Fruit fly (Drosophila melanogaster): Measurements from ENCODE around the gene Atg101.

Atg101 gene

dm6 chrX:18775839-18776538, 15.5 kb upstream of the Atg101 start (continued):
- no peak for TF ChIP-seq Lim3 (GFP tag; IDR thresholded peaks at IDR 0.05)
- TF ChIP-seq CG11504 (tag; optimal IDR thresholded peaks at IDR 0.05), result peak; percentile 74
- TF ChIP-seq fd96Cb (tag; optimal IDR thresholded peaks at IDR 0.05), result peak; percentile 66
- TF ChIP-seq bcd (GFP tag; optimal IDR thresholded peaks at IDR 0.05), result peak; percentile 43
- TF ChIP-seq tap (tag; optimal IDR thresholded peaks at IDR 0.05), result peak; percentile 21
- peak; percentile 54 for TF ChIP-seq CG11723 (GFP tag; optimal IDR thresholded peaks at IDR 0.05)
- peak; percentile 72 for TF ChIP-seq az2 (GFP tag; optimal IDR thresholded peaks at IDR 0.05)
- TF ChIP-seq Eip74EF (GFP tag; optimal IDR thresholded peaks at IDR 0.05), result peak in 1 of 2 experiments; percentile 68
- TF ChIP-seq Ravus (GFP tag; IDR thresholded peaks at IDR 0.05), result no peak
- TF ChIP-seq Bdp1 (GFP tag; optimal IDR thresholded peaks at IDR 0.05), result peak; percentile 15
- TF ChIP-seq CG17802 (tag; optimal IDR thresholded peaks at IDR 0.05), result peak; percentile 4
- TF ChIP-seq z (GFP tag; IDR thresholded peaks at IDR 0.05), result no peak
- peak in 1 of 2 experiments; percentile 42 for TF ChIP-seq Hr78 (GFP tag; optimal IDR thresholded peaks at IDR 0.05)
- no peak for TF ChIP-seq wek (GFP tag; optimal IDR thresholded peaks at IDR 0.05)
- TF ChIP-seq Rfx (GFP tag; IDR thresholded peaks at IDR 0.05), result 0 out of 2 replicates have a peak, but pooled peaks have one; percentile 17
- TF ChIP-seq CG10979 (tag; optimal IDR thresholded peaks at IDR 0.05), result peak; percentile 87
- TF ChIP-seq CG1233 (GFP tag; optimal IDR thresholded peaks at IDR 0.05), result peak; percentile 12
- peak; percentile 62 for TF ChIP-seq twi (tag; optimal IDR thresholded peaks at IDR 0.05)
- peak; percentile 39; the same call in 1 of the 2 replicates for TF ChIP-seq vvl (GFP tag; IDR thresholded peaks at IDR 0.05)
- TF ChIP-seq h (optimal IDR thresholded peaks at IDR 0.05), result no peak
- peak; percentile 19 for TF ChIP-seq CG4707 (GFP tag; optimal IDR thresholded peaks at IDR 0.05)
- TF ChIP-seq onecut (GFP tag; IDR thresholded peaks at IDR 0.05), result 0 out of 2 replicates have a peak, but pooled peaks have one; percentile 23
- TF ChIP-seq phol (tag; optimal IDR thresholded peaks at IDR 0.05), result peak; percentile 75
- TF ChIP-seq bab2 (GFP tag; optimal IDR thresholded peaks at IDR 0.05), result peak; percentile 0
- no peak for TF ChIP-seq CG6654 (GFP tag; optimal IDR thresholded peaks at IDR 0.05)
- TF ChIP-seq CG1602 (GFP tag; optimal IDR thresholded peaks at IDR 0.05), result peak; percentile 62
- TF ChIP-seq peb (GFP tag; IDR thresholded peaks at IDR 0.05), result peak; percentile 5; the same call in 1 of the 2 replicates
- peak; percentile 38; the same call in 1 of the 3 replicates for TF ChIP-seq CG7357 (GFP tag; IDR thresholded peaks at IDR 0.05)
- TF ChIP-seq Abd-B (GFP tag; optimal IDR thresholded peaks at IDR 0.05), result peak; percentile 54
- TF ChIP-seq lbe (GFP tag; optimal IDR thresholded peaks at IDR 0.05), result peak; percentile 31
- 0 out of 2 replicates have a peak, but pooled peaks have one; percentile 19 for TF ChIP-seq CG32767 (GFP tag; IDR thresholded peaks at IDR 0.05)
- 0 out of 2 replicates have a peak, but pooled peaks have one; percentile 25 for TF ChIP-seq Ptx1 (GFP tag; IDR thresholded peaks at IDR 0.05)
- no peak for TF ChIP-seq CG7987 (GFP tag; optimal IDR thresholded peaks at IDR 0.05)
- peak; percentile 66 for TF ChIP-seq CG17385 (GFP tag; optimal IDR thresholded peaks at IDR 0.05)
- no peak for TF ChIP-seq CG7786 (GFP tag; optimal IDR thresholded peaks at IDR 0.05)
- peak; percentile 45 for TF ChIP-seq Hsf (GFP tag; optimal IDR thresholded peaks at IDR 0.05)
- TF ChIP-seq CG18262 (tag; optimal IDR thresholded peaks at IDR 0.05), result peak; percentile 88
- no peak for TF ChIP-seq zen (tag; optimal IDR thresholded peaks at IDR 0.05)
- TF ChIP-seq CG30403 (GFP tag; optimal IDR thresholded peaks at IDR 0.05), result peak; percentile 74
- no peak for TF ChIP-seq sd (tag; optimal IDR thresholded peaks at IDR 0.05)
- peak; percentile 6 for TF ChIP-seq CG13123 (GFP tag; optimal IDR thresholded peaks at IDR 0.05)
- TF ChIP-seq mld (GFP tag; IDR thresholded peaks at IDR 0.05; ENCODE audit: partially characterized antibody), result no peak
- no peak for TF ChIP-seq CG15514 (GFP tag; optimal IDR thresholded peaks at IDR 0.05)
- peak; percentile 26 for TF ChIP-seq CG17359 (tag; optimal IDR thresholded peaks at IDR 0.05)
- TF ChIP-seq CG7839 (tag; optimal IDR thresholded peaks at IDR 0.05), result peak; percentile 79
- TF ChIP-seq Stat92E (GFP tag; optimal IDR thresholded peaks at IDR 0.05), result peak in 1 of 3 experiments; percentile 55
- TF ChIP-seq Elba2 (GFP tag; optimal IDR thresholded peaks at IDR 0.05), result no peak
- TF ChIP-seq fu2 (GFP tag; optimal IDR thresholded peaks at IDR 0.05), result no peak
